Worm (Caenorhabditis elegans): Measurements from ENCODE around the gene cysl-4.

The cysl-4 gene

DNA sequence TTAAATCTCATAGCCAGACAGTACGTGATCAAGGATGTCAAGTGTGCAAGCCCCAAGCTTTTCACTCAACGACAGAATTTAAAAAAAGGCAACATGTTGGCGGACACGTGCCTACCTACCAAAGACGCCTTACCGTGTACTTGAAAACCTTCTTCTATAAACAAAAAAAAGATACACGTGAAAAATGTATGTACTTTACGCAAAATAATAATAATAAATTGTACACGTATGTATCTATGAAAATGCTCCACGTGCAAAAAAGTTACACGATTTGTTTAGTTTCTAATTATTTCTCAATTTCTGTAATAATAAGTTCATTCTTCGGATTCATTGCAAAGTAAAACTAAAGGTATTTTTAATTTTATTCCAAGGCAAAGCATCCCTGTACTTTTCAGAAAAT, at the start of gene cysl-4:
TSS of gene cysl-4 (plus strand) at position 301 of the 400 bp plus-strand sequence.
- TF ChIP-seq sea-1 (GFP tag; conservative IDR thresholded peaks at IDR 0.05) = no peak
- TF ChIP-seq ets-7 (tag; optimal IDR thresholded peaks at IDR 0.05) = no peak
- TF ChIP-seq tra-4 (tag; optimal IDR thresholded peaks at IDR 0.05) = no peak
- no peak for TF ChIP-seq ceh-13 (GFP tag; optimal IDR thresholded peaks at IDR 0.05)
- no peak for TF ChIP-seq hnd-1 (tag; optimal IDR thresholded peaks at IDR 0.05)
- TF ChIP-seq flt-1 (GFP tag; IDR thresholded peaks at IDR 0.05) = no peak
- no peak for TF ChIP-seq tbx-11 (GFP tag; IDR thresholded peaks at IDR 0.05)
- no peak for TF ChIP-seq pes-1 (GFP tag; IDR thresholded peaks at IDR 0.05)
- TF ChIP-seq scrt-1 (GFP tag; IDR thresholded peaks at IDR 0.05) = no peak
- TF ChIP-seq ama-1 (optimal IDR thresholded peaks at IDR 0.05) = no peak
- TF ChIP-seq hmg-4 (GFP tag; optimal IDR thresholded peaks at IDR 0.05) = no peak
- no peak for TF ChIP-seq F13C5.2 (tag; optimal IDR thresholded peaks at IDR 0.05)
- TF ChIP-seq hmbx-1 (tag; optimal IDR thresholded peaks at IDR 0.05) = no peak
- TF ChIP-seq tbx-37 (GFP tag; conservative IDR thresholded peaks at IDR 0.05) = no peak
- no peak for TF ChIP-seq ceh-36 (tag; optimal IDR thresholded peaks at IDR 0.05)
- TF ChIP-seq B0310.2 (tag; optimal IDR thresholded peaks at IDR 0.05) = no peak
- TF ChIP-seq aly-1 (tag; optimal IDR thresholded peaks at IDR 0.05) = no peak

DNA sequence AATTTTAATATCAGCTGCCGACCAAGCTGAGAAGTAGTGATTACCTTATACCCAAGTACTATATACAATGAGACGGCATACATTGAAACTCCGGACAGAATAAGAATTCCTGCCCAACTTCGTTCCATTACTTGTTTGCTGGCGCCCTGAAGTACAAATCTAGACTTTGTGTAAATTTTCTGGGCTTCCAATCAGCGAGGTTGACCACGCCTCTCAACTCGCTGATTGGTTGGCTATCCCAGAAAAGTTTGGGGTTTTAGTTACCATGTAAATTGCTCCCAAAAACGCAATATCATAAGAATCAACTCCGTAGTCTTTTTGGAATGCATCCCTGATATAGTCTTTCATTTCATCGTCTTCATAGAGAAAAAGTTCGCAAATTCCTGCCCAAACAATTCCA, 49.5 kb upstream of the cysl-4 start:
- TF ChIP-seq hmg-4 (GFP tag; optimal IDR thresholded peaks at IDR 0.05) (no peak), flt-1 (GFP tag; IDR thresholded peaks at IDR 0.05) (no peak), sea-1 (GFP tag; conservative IDR thresholded peaks at IDR 0.05) (no peak), tbx-37 (GFP tag; conservative IDR thresholded peaks at IDR 0.05) (no peak), ama-1 (optimal IDR thresholded peaks at IDR 0.05) (no peak), ets-7 (tag; optimal IDR thresholded peaks at IDR 0.05) (no peak)

DNA sequence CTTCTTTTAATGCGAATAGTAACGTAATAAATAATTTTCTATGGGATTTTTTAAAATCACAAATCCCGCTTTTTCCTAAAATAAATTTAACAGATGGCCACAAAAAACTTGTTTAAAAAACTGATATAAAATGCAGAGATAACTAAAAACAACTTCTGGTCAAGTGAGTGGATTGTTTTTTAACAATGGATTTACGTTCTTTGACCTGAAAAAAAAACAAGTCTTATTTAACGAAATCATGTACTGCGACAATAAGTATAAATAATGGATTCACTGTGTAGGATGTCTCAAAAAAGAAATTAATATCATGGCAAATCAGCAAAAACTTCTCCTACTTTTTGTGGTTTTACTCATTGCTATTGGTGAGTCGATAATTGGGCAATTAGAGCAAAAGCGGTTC, 47.6 kb upstream of the cysl-4 start, which contains the start of gene fipr-25:
TSS of gene fipr-25 (plus strand) at position 301 of the 400 bp plus-strand sequence.
- TF ChIP-seq aly-1 (tag; optimal IDR thresholded peaks at IDR 0.05) (no peak), B0310.2 (tag; optimal IDR thresholded peaks at IDR 0.05) (no peak), tbx-11 (GFP tag; IDR thresholded peaks at IDR 0.05) (no peak), hmbx-1 (tag; optimal IDR thresholded peaks at IDR 0.05) (no peak), pes-1 (GFP tag; IDR thresholded peaks at IDR 0.05) (no peak), hnd-1 (tag; optimal IDR thresholded peaks at IDR 0.05) (no peak), flt-1 (GFP tag; IDR thresholded peaks at IDR 0.05) (no peak), ceh-13 (GFP tag; optimal IDR thresholded peaks at IDR 0.05) (no peak), F13C5.2 (tag; optimal IDR thresholded peaks at IDR 0.05) (no peak), hmg-4 (GFP tag; optimal IDR thresholded peaks at IDR 0.05) (no peak), ceh-36 (tag; optimal IDR thresholded peaks at IDR 0.05) (no peak), ama-1 (optimal IDR thresholded peaks at IDR 0.05) (no peak), ets-7 (tag; optimal IDR thresholded peaks at IDR 0.05) (no peak), tra-4 (tag; optimal IDR thresholded peaks at IDR 0.05) (no peak), scrt-1 (GFP tag; IDR thresholded peaks at IDR 0.05) (no peak), sea-1 (GFP tag; conservative IDR thresholded peaks at IDR 0.05) (no peak), tbx-37 (GFP tag; conservative IDR thresholded peaks at IDR 0.05) (no peak)

DNA sequence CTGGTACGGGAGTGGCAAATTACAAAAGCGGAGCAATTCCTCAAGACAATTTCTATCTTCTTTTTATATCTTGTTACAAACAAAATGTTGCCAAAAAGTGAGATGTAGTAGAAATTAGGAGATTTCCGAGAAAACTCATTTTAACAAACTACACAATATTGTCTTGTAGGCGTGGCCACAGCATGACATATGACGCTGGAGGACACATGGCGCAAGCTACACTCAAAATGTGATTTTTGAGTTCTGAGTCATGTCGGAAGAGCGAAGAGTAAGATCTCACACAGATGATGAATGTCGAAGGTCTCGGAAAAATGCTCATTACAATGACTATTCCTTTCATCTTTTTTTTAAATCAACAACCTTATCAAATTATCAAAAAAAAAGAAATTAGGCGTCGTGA, 43.3 kb upstream of the cysl-4 start, which contains the start of gene Y40B10B.1:
TSS of gene Y40B10B.1 (minus strand) at position 101 of the 400 bp plus-strand sequence.
- TF ChIP-seq scrt-1 (GFP tag; IDR thresholded peaks at IDR 0.05) (no peak), ceh-13 (GFP tag; optimal IDR thresholded peaks at IDR 0.05) (no peak), hnd-1 (tag; optimal IDR thresholded peaks at IDR 0.05) (no peak), flt-1 (GFP tag; IDR thresholded peaks at IDR 0.05) (no peak), pes-1 (GFP tag; IDR thresholded peaks at IDR 0.05) (no peak), F13C5.2 (tag; optimal IDR thresholded peaks at IDR 0.05) (no peak), B0310.2 (tag; optimal IDR thresholded peaks at IDR 0.05) (no peak), tra-4 (tag; optimal IDR thresholded peaks at IDR 0.05) (no peak), ets-7 (tag; optimal IDR thresholded peaks at IDR 0.05) (no peak)

DNA sequence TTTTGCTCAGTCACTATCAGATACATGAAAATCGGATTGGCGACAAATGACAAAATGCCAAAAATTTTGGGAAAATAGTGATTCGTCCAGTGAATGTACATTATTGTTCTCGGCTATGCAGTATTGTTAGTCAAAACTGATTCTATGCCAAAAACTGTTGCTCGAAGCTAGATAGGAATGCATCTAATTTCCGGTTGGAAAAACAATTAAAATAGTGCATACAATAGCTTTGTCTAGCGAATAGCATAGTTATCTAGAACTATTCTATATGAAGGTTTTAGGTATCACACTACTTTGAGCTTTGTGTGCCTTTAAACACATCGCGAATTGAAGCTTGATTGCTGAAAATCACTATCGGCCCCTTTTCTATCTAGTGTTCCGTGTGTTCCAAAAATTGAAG, 40.0 kb upstream of the cysl-4 start, which contains the start of gene srj-15:
TSS of gene srj-15 (minus strand) at position 101 of the 400 bp plus-strand sequence.
- no peak for TF ChIP-seq tbx-11 (GFP tag; IDR thresholded peaks at IDR 0.05)
- no peak for TF ChIP-seq flt-1 (GFP tag; IDR thresholded peaks at IDR 0.05)
- TF ChIP-seq aly-1 (tag; optimal IDR thresholded peaks at IDR 0.05) = no peak
- no peak for TF ChIP-seq F13C5.2 (tag; optimal IDR thresholded peaks at IDR 0.05)

DNA sequence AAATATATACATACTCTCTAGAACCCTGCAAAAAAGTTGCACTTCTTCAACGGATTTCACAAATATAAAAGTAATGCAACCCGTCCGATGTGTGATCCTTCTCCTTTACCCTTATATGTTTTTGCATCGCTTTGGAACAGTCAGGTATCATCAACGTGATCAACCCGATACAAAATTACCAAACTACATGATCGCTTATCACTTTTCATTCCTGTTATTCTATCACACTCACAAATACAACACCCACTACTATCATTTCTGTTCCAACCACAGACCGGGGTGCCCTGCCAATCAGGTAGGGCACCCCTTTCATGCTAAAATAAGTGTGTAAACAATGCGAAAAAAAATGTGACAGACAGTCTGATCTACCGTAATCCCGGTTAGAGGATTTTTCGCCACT, 37.8 kb upstream of the cysl-4 start:
- no peak for TF ChIP-seq F13C5.2 (tag; optimal IDR thresholded peaks at IDR 0.05)
- TF ChIP-seq scrt-1 (GFP tag; IDR thresholded peaks at IDR 0.05) = no peak
- TF ChIP-seq tbx-11 (GFP tag; IDR thresholded peaks at IDR 0.05) = no peak
- no peak for TF ChIP-seq aly-1 (tag; optimal IDR thresholded peaks at IDR 0.05)
- no peak for TF ChIP-seq hmbx-1 (tag; optimal IDR thresholded peaks at IDR 0.05)
- no peak for TF ChIP-seq hmg-4 (GFP tag; optimal IDR thresholded peaks at IDR 0.05)
- TF ChIP-seq ets-7 (tag; optimal IDR thresholded peaks at IDR 0.05) = no peak
- no peak for TF ChIP-seq ceh-36 (tag; optimal IDR thresholded peaks at IDR 0.05)
- TF ChIP-seq ama-1 (optimal IDR thresholded peaks at IDR 0.05) = no peak
- no peak for TF ChIP-seq tra-4 (tag; optimal IDR thresholded peaks at IDR 0.05)
- no peak for TF ChIP-seq hnd-1 (tag; optimal IDR thresholded peaks at IDR 0.05)
- no peak for TF ChIP-seq B0310.2 (tag; optimal IDR thresholded peaks at IDR 0.05)
- no peak for TF ChIP-seq sea-1 (GFP tag; conservative IDR thresholded peaks at IDR 0.05)
- no peak for TF ChIP-seq pes-1 (GFP tag; IDR thresholded peaks at IDR 0.05)
- no peak for TF ChIP-seq flt-1 (GFP tag; IDR thresholded peaks at IDR 0.05)
- TF ChIP-seq ceh-13 (GFP tag; optimal IDR thresholded peaks at IDR 0.05) = no peak
- no peak for TF ChIP-seq tbx-37 (GFP tag; conservative IDR thresholded peaks at IDR 0.05)

DNA sequence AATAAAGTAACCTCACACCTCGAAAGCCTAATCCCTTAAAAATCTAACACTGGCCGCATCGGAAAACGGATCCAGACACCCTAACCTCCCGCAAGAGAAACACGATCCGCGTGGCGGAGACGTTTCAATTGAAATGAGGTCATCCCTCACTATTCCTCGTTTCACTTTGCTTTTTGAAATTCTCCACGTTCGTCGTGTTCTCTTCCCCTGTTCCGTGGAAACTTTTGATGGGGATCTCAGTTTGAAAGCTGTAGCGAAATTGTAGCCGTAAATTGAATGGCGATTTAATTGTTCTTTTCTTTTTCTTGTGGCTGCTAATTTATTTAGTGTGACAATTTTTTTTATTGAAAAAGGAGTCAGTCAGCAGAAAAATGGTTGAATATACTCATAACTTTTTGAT, 36.0 kb upstream of the cysl-4 start:
- TF ChIP-seq hmbx-1 (tag; optimal IDR thresholded peaks at IDR 0.05) = no peak
- TF ChIP-seq tbx-11 (GFP tag; IDR thresholded peaks at IDR 0.05) = no peak
- TF ChIP-seq sea-1 (GFP tag; conservative IDR thresholded peaks at IDR 0.05) = no peak
- TF ChIP-seq ceh-13 (GFP tag; optimal IDR thresholded peaks at IDR 0.05) = no peak
- no peak for TF ChIP-seq ama-1 (optimal IDR thresholded peaks at IDR 0.05)
- no peak for TF ChIP-seq hmg-4 (GFP tag; optimal IDR thresholded peaks at IDR 0.05)
- TF ChIP-seq B0310.2 (tag; optimal IDR thresholded peaks at IDR 0.05) = no peak
- no peak for TF ChIP-seq tra-4 (tag; optimal IDR thresholded peaks at IDR 0.05)

DNA sequence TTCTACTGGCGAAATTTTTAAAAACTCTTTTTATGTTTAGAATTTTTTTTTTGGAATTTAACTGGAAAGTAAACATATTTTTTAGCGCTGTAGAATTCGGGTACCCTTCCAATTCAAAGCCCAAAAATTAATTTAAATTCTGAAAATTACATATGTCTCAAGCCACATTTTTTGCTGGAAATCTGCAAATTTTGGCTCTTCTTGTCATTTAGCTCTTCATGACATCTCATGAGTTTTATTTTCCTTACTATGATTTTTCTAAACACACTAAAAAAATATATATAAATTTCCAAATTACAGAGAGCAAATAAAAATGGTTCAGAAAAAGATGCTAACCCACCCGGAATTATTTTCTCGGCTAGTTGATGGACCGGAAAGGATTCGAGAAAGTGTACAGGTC, 35.5 kb upstream of the cysl-4 start, which contains the start of gene acs-3:
TSS of gene acs-3 (plus strand) at position 301 of the 400 bp plus-strand sequence.
- TF ChIP-seq tbx-11 (GFP tag; IDR thresholded peaks at IDR 0.05) (no peak), hnd-1 (tag; optimal IDR thresholded peaks at IDR 0.05) (no peak), tbx-37 (GFP tag; conservative IDR thresholded peaks at IDR 0.05) (no peak), ceh-13 (GFP tag; optimal IDR thresholded peaks at IDR 0.05) (no peak), ets-7 (tag; optimal IDR thresholded peaks at IDR 0.05) (no peak), scrt-1 (GFP tag; IDR thresholded peaks at IDR 0.05) (no peak), ama-1 (optimal IDR thresholded peaks at IDR 0.05) (no peak), ceh-36 (tag; optimal IDR thresholded peaks at IDR 0.05) (no peak), hmg-4 (GFP tag; optimal IDR thresholded peaks at IDR 0.05) (no peak), hmbx-1 (tag; optimal IDR thresholded peaks at IDR 0.05) (no peak), flt-1 (GFP tag; IDR thresholded peaks at IDR 0.05) (no peak), B0310.2 (tag; optimal IDR thresholded peaks at IDR 0.05) (no peak), sea-1 (GFP tag; conservative IDR thresholded peaks at IDR 0.05) (no peak), aly-1 (tag; optimal IDR thresholded peaks at IDR 0.05) (no peak), F13C5.2 (tag; optimal IDR thresholded peaks at IDR 0.05) (no peak), tra-4 (tag; optimal IDR thresholded peaks at IDR 0.05) (no peak), pes-1 (GFP tag; IDR thresholded peaks at IDR 0.05) (no peak)
